Fruit fly (Drosophila melanogaster) whole organism, embryonic: ENCODE results near the gene stg.
A peak's percentile ranks its signal among the peaks of the same experiment; 100 is the strongest.

ENCODE experiments used
- Aef1 ChIP-seq: fragments of 200-800 bp; sonication (Bioruptor generic); IDR thresholded peaks from 3 replicates; pipeline ENCODE4 v1.3.6; 2022; ENCODE audit warnings: missing biosample characterization, missing genetic modification characterization
- Bgb ChIP-seq: fragments of 200-800 bp; sonication (Bioruptor generic); IDR thresholded peaks from 2 replicates; pipeline ENCODE4 v1.3.6; 2022; ENCODE audit warnings: missing biosample characterization, missing genetic modification characterization; ENCODE audit not compliant: partially characterized antibody
- BtbVII ChIP-seq: fragments of 200-800 bp; sonication (Bioruptor generic); optimal IDR thresholded peaks from 3 replicates; lab custom pipeline; 2017; ENCODE audit warnings: missing biosample characterization, mild to moderate bottlenecking, missing genetic modification characterization
- CG10209 ChIP-seq: fragments of 200-800 bp; sonication (Bioruptor generic); optimal IDR thresholded peaks from 3 replicates; lab custom pipeline; 2017; ENCODE audit warnings: missing biosample characterization, mild to moderate bottlenecking, missing genetic modification characterization, missing genetic modification reagents
- CG10431 ChIP-seq: fragments of 200-800 bp; sonication (Bioruptor generic); optimal IDR thresholded peaks from 3 replicates; lab custom pipeline; 2018; ENCODE audit warnings: missing biosample characterization, mild to moderate bottlenecking, missing genetic modification characterization
- CG11247 ChIP-seq: fragments of 200-800 bp; sonication (Bioruptor generic); IDR thresholded peaks from 2 replicates; pipeline ENCODE4 v1.3.6; 2022; ENCODE audit warnings: missing biosample characterization, missing genetic modification characterization
- CG13296 ChIP-seq: fragments of 200-800 bp; sonication (Bioruptor generic); optimal IDR thresholded peaks from 3 replicates; lab custom pipeline; 2018; ENCODE audit warnings: missing biosample characterization, mild to moderate bottlenecking, missing genetic modification characterization
- CG14965 ChIP-seq: fragments of 200-800 bp; sonication (Bioruptor generic); optimal IDR thresholded peaks from 2 replicates; lab custom pipeline; 2016; ENCODE audit warnings: missing biosample characterization, missing genetic modification characterization, borderline replicate concordance
- CG15073 ChIP-seq: fragments of 200-800 bp; sonication (Bioruptor generic); optimal IDR thresholded peaks from 2 replicates; lab custom pipeline; 2016; ENCODE audit warnings: missing biosample characterization, missing genetic modification characterization
- CG16813 ChIP-seq: fragments of 200-800 bp; sonication (Bioruptor generic); IDR thresholded peaks from 3 replicates; pipeline ENCODE4 v1.3.6; 2022; ENCODE audit warnings: missing biosample characterization, missing genetic modification characterization; ENCODE audit not compliant: partially characterized antibody
- CG18599 ChIP-seq: fragments of 200-800 bp; sonication (Bioruptor generic); optimal IDR thresholded peaks from 3 replicates; lab custom pipeline; 2017; ENCODE audit warnings: missing biosample characterization, missing genetic modification characterization, mild to moderate bottlenecking, moderate library complexity, missing genetic modification reagents
- CG30020 ChIP-seq: fragments of 200-800 bp; optimal IDR thresholded peaks from 2 replicates; lab custom pipeline; 2019; ENCODE audit warnings: missing biosample characterization, mild to moderate bottlenecking, missing genetic modification characterization, moderate library complexity
- CG31224 ChIP-seq: fragments of 200-800 bp; sonication (Bioruptor generic); IDR thresholded peaks from 2 replicates; pipeline ENCODE4 v1.3.6; 2022; ENCODE audit warnings: missing biosample characterization, missing genetic modification characterization
- CG34224 ChIP-seq: fragments of 200-800 bp; sonication (Bioruptor generic); IDR thresholded peaks from 3 replicates; pipeline ENCODE4 v1.3.6; 2022; ENCODE audit warnings: missing biosample characterization, missing genetic modification characterization; ENCODE audit not compliant: partially characterized antibody
- CG7745 ChIP-seq: fragments of 200-800 bp; sonication (Bioruptor generic); optimal IDR thresholded peaks from 2 replicates; lab custom pipeline; 2018; ENCODE audit warnings: missing biosample characterization, mild to moderate bottlenecking, missing genetic modification characterization, moderate library complexity
- CG8359 ChIP-seq: fragments of 200-800 bp; sonication (Bioruptor generic); optimal IDR thresholded peaks from 2 replicates; lab custom pipeline; 2017; ENCODE audit warnings: missing biosample characterization, mild to moderate bottlenecking, missing genetic modification characterization, borderline replicate concordance
- CG8944 ChIP-seq: fragments of 200-800 bp; sonication (Bioruptor generic); optimal IDR thresholded peaks from 3 replicates; lab custom pipeline; 2016; ENCODE audit warnings: missing biosample characterization, missing genetic modification characterization
- CG9437 ChIP-seq: fragments of 200-800 bp; sonication (Bioruptor generic); optimal IDR thresholded peaks from 2 replicates; lab custom pipeline; 2018; ENCODE audit warnings: missing biosample characterization, mild to moderate bottlenecking, missing genetic modification characterization
- CG9932 ChIP-seq: fragments of 200-800 bp; sonication (Bioruptor generic); IDR thresholded peaks from 2 replicates; pipeline ENCODE4 v1.3.6; 2022; ENCODE audit warnings: missing biosample characterization, missing genetic modification characterization
- Doc2 ChIP-seq: fragments of 200-800 bp; sonication (Bioruptor generic); IDR thresholded peaks from 2 replicates; pipeline ENCODE4 v1.3.6; 2022; ENCODE audit warnings: missing biosample characterization, missing genetic modification characterization
- Dp ChIP-seq: fragments of 200-800 bp; sonication (Bioruptor generic); optimal IDR thresholded peaks from 2 replicates; lab custom pipeline; 2018; ENCODE audit warnings: missing biosample characterization, mild to moderate bottlenecking, missing genetic modification characterization, moderate library complexity
- H15 ChIP-seq: fragments of 200-800 bp; sonication (Bioruptor generic); IDR thresholded peaks from 3 replicates; pipeline ENCODE4 v1.3.6; 2022; ENCODE audit warnings: missing biosample characterization, missing genetic modification characterization
- Hr39 ChIP-seq: fragments of >200 bp; optimal IDR thresholded peaks from 2 replicates; lab custom pipeline; 2017
- MBD-R2 ChIP-seq: fragments of 200-800 bp; sonication (Bioruptor generic); IDR thresholded peaks from 2 replicates; pipeline ENCODE4 v1.3.6; 2022; ENCODE audit warnings: missing biosample characterization, missing genetic modification characterization
- Meics ChIP-seq: fragments of 200-800 bp; sonication (Bioruptor generic); optimal IDR thresholded peaks from 2 replicates; lab custom pipeline; 2017; ENCODE audit warnings: missing biosample characterization, mild to moderate bottlenecking, missing genetic modification characterization
- Mes4 ChIP-seq: fragments of 200-800 bp; sonication (Bioruptor generic); optimal IDR thresholded peaks from 2 replicates; lab custom pipeline; 2016; ENCODE audit warnings: missing biosample characterization, missing genetic modification characterization
- PHDP ChIP-seq: fragments of 200-800 bp; sonication (Bioruptor generic); optimal IDR thresholded peaks from 3 replicates; lab custom pipeline; 2018; ENCODE audit warnings: missing biosample characterization, mild to moderate bottlenecking, missing genetic modification characterization, moderate library complexity
- Ptx1 ChIP-seq: fragments of 200-800 bp; sonication (Bioruptor generic); IDR thresholded peaks from 2 replicates; pipeline ENCODE4 v1.3.6; 2022; ENCODE audit warnings: missing biosample characterization, missing genetic modification characterization
- ap ChIP-seq: fragments of 200-800 bp; sonication (Bioruptor generic); IDR thresholded peaks from 2 replicates; pipeline ENCODE4 v1.3.6; 2022; ENCODE audit warnings: missing biosample characterization, missing genetic modification characterization
- br ChIP-seq: fragments of >200 bp; optimal IDR thresholded peaks from 2 replicates; lab custom pipeline; 2017
- cwo ChIP-seq: fragments of 200-800 bp; sonication (Bioruptor generic); optimal IDR thresholded peaks from 3 replicates; lab custom pipeline; 2017; ENCODE audit warnings: missing biosample characterization, missing genetic modification characterization, mild to moderate bottlenecking, moderate library complexity, missing genetic modification reagents
- dm ChIP-seq: fragments of 200-800 bp; sonication (Bioruptor generic); optimal IDR thresholded peaks from 3 replicates; lab custom pipeline; 2016; ENCODE audit warnings: missing biosample characterization, missing genetic modification characterization
- ewg ChIP-seq: fragments of 200-800 bp; sonication (Bioruptor generic); optimal IDR thresholded peaks from 3 replicates; lab custom pipeline; 2017; ENCODE audit warnings: mild to moderate bottlenecking, missing biosample characterization, missing genetic modification reagents, missing genetic modification characterization
- eyg ChIP-seq: fragments of 200-800 bp; sonication (Bioruptor generic); optimal IDR thresholded peaks from 3 replicates; lab custom pipeline; 2016; ENCODE audit warnings: missing biosample characterization, missing genetic modification characterization
- ftz-f1 ChIP-seq: fragments of 200-800 bp; sonication (Bioruptor generic); optimal IDR thresholded peaks from 2 replicates; lab custom pipeline; 2016; ENCODE audit warnings: missing biosample characterization, missing genetic modification characterization
- fu2 ChIP-seq: fragments of 200-800 bp; sonication (Bioruptor generic); optimal IDR thresholded peaks from 2 replicates; lab custom pipeline; 2016; ENCODE audit warnings: missing biosample characterization, missing genetic modification characterization
- hbn ChIP-seq: fragments of 200-800 bp; sonication (Bioruptor generic); IDR thresholded peaks from 2 replicates; pipeline ENCODE4 v1.3.6; 2022; ENCODE audit warnings: missing biosample characterization, missing genetic modification characterization; ENCODE audit not compliant: partially characterized antibody
- insv ChIP-seq, 2 experiments: fragments of 200-800 bp; sonication (Bioruptor generic); optimal IDR thresholded peaks; 3 replicates each; lab custom pipeline; 2016 to 2018; ENCODE audit warnings: missing biosample characterization in 2 of 2, missing genetic modification characterization in 2 of 2
- jing ChIP-seq: fragments of 200-800 bp; sonication (Bioruptor generic); optimal IDR thresholded peaks from 2 replicates; lab custom pipeline; 2018; ENCODE audit warnings: missing biosample characterization, mild to moderate bottlenecking, missing genetic modification characterization
- ken ChIP-seq: fragments of 200-800 bp; sonication (Bioruptor generic); IDR thresholded peaks from 3 replicates; pipeline ENCODE4 v1.3.6; 2022; ENCODE audit warnings: missing biosample characterization, missing genetic modification characterization
- lbe ChIP-seq: fragments of 200-800 bp; sonication (Bioruptor generic); optimal IDR thresholded peaks from 2 replicates; lab custom pipeline; 2016; ENCODE audit warnings: missing biosample characterization, mild to moderate bottlenecking, missing genetic modification characterization
- lilli ChIP-seq: fragments of 200-800 bp; sonication (Bioruptor generic); optimal IDR thresholded peaks from 3 replicates; lab custom pipeline; 2016; ENCODE audit warnings: missing biosample characterization, missing genetic modification characterization
- psq ChIP-seq: fragments of 200-800 bp; sonication (Bioruptor generic); optimal IDR thresholded peaks from 2 replicates; lab custom pipeline; 2017; ENCODE audit warnings: missing biosample characterization, missing genetic modification characterization
- schlank ChIP-seq: fragments of 200-800 bp; sonication (Bioruptor generic); optimal IDR thresholded peaks from 2 replicates; lab custom pipeline; 2018; ENCODE audit warnings: missing biosample characterization, mild to moderate bottlenecking, missing genetic modification characterization
- sens ChIP-seq: fragments of 200-800 bp; sonication (Bioruptor generic); peaks from one replicate; lab custom pipeline; 2016; ENCODE audit warnings: missing biosample characterization, missing genetic modification characterization
- shn ChIP-seq: fragments of 200-800 bp; sonication (Bioruptor generic); optimal IDR thresholded peaks from 3 replicates; lab custom pipeline; 2016; ENCODE audit warnings: missing biosample characterization, missing genetic modification characterization
- sisA ChIP-seq: fragments of 200-800 bp; sonication (Bioruptor generic); IDR thresholded peaks from 2 replicates; pipeline ENCODE4 v1.3.6; 2022; ENCODE audit warnings: missing biosample characterization, missing genetic modification characterization
- so ChIP-seq: fragments of 200-800 bp; sonication (Bioruptor generic); IDR thresholded peaks from 3 replicates; pipeline ENCODE4 v1.3.6; 2022; ENCODE audit warnings: missing biosample characterization, missing genetic modification characterization
- unc-4 ChIP-seq: fragments of 200-800 bp; sonication (Bioruptor generic); IDR thresholded peaks from 2 replicates; pipeline ENCODE4 v1.3.6; 2022; ENCODE audit warnings: missing biosample characterization, missing genetic modification characterization; ENCODE audit not compliant: partially characterized antibody
- vnd ChIP-seq: fragments of 200-800 bp; sonication (Bioruptor generic); IDR thresholded peaks from 3 replicates; pipeline ENCODE4 v1.3.6; 2022; ENCODE audit warnings: missing biosample characterization, missing genetic modification characterization; ENCODE audit not compliant: partially characterized antibody
- wdn ChIP-seq: fragments of 200-800 bp; sonication (Bioruptor generic); IDR thresholded peaks from 2 replicates; pipeline ENCODE4 v1.3.6; 2022; ENCODE audit warnings: missing biosample characterization, missing genetic modification characterization
- z ChIP-seq: fragments of 200-800 bp; sonication (Bioruptor generic); IDR thresholded peaks from 3 replicates; pipeline ENCODE4 v1.3.6; 2022; ENCODE audit warnings: missing biosample characterization, missing genetic modification characterization

The stg gene

dm6 chr3R:29274590-29274989 is 19.0 kb upstream of the stg start:
- TF ChIP-seq unc-4 (GFP tag; lab: Robert Waterston, UW) (no peak), CG9437 (peak; percentile 44), Hr39 (no peak), cwo (GFP tag; lab: Kevin White, UChicago) (no peak), Aef1 (GFP tag; lab: Robert Waterston, UW) (no peak), ap (GFP tag; lab: Robert Waterston, UW) (no peak), BtbVII (GFP tag; lab: Kevin White, UChicago) (no peak), sisA (peak; percentile 46), Doc2 (no peak), eyg (GFP tag; lab: Kevin White, UChicago) (no peak), wdn (GFP tag; lab: Robert Waterston, UW) (no peak), shn (peak; percentile 20), br (lab: Kevin White, UChicago) (no peak), vnd (GFP tag; lab: Robert Waterston, UW) (no peak), CG7745 (tag; lab: Kevin White, UChicago) (peak; percentile 36), Bgb (no peak), H15 (GFP tag; lab: Robert Waterston, UW) (peak; percentile 60; the same call in 2 of the 3 replicates), CG14965 (GFP tag; lab: Kevin White, UChicago) (no peak), CG9932 (GFP tag; lab: Robert Waterston, UW) (0 out of 2 replicates have a peak, but pooled peaks have one; percentile 20), Ptx1 (GFP tag; lab: Robert Waterston, UW) (peak; percentile 64), CG10431 (GFP tag; lab: Kevin White, UChicago) (peak; percentile 49), CG30020 (tag; lab: Kevin White, UChicago) (peak; percentile 33), CG15073 (GFP tag; lab: Kevin White, UChicago) (no peak), insv (GFP tag; optimal IDR thresholded peaks at IDR 0.05; lab: Kevin White, UChicago) (no peak), hbn (no peak), Meics (GFP tag; lab: Kevin White, UChicago) (peak; percentile 25), sens (GFP tag; lab: Kevin White, UChicago) (peak; percentile 97), so (GFP tag; lab: Robert Waterston, UW) (peak; percentile 53; the same call in 1 of the 3 replicates), ken (0 out of 3 replicates have a peak, but pooled peaks have one; percentile 11), CG34224 (GFP tag; lab: Robert Waterston, UW) (no peak), dm (GFP tag; lab: Kevin White, UChicago) (no peak), CG18599 (GFP tag; lab: Kevin White, UChicago) (peak; percentile 57), psq (GFP tag; lab: Kevin White, UChicago) (peak; percentile 37), fu2 (GFP tag; lab: Kevin White, UChicago) (no peak), Dp (GFP tag; lab: Kevin White, UChicago) (no peak), ewg (GFP tag; lab: Kevin White, UChicago) (peak; percentile 60), CG31224 (no peak), CG10209 (peak; percentile 65), MBD-R2 (GFP tag; lab: Robert Waterston, UW) (no peak), lilli (GFP tag; lab: Kevin White, UChicago) (peak; percentile 50), CG13296 (GFP tag; lab: Kevin White, UChicago) (no peak), lbe (GFP tag; lab: Kevin White, UChicago) (no peak), CG11247 (GFP tag; lab: Robert Waterston, UW) (no peak), CG8359 (GFP tag; lab: Kevin White, UChicago) (peak; percentile 44), Mes4 (GFP tag; lab: Kevin White, UChicago) (peak; percentile 42), ftz-f1 (GFP tag; lab: Kevin White, UChicago) (no peak), z (GFP tag; lab: Robert Waterston, UW) (no peak), PHDP (tag; lab: Kevin White, UChicago) (peak; percentile 77), CG8944 (GFP tag; lab: Kevin White, UChicago) (peak; percentile 23), jing (peak; percentile 45), CG16813 (GFP tag; lab: Robert Waterston, UW) (no peak), schlank (tag; lab: Kevin White, UChicago) (no peak)
